Worm (Caenorhabditis elegans) whole organism, L1 larva: ENCODE data around the gene ras-2.

Experiments used
- ama-1 ChIP-seq: fragments of 150-350 bp; optimal IDR thresholded peaks from 2 replicates; lab custom pipeline; 2014
- egl-13 ChIP-seq: sonication (generic microtip); optimal IDR thresholded peaks from 2 replicates; lab custom pipeline; 2016; ENCODE audit warnings: missing genotype, missing genetic modification reagents, missing genetic modification characterization, missing compliant biosample characterization
- fos-1 ChIP-seq: fragments of 150-350 bp; optimal IDR thresholded peaks from 2 replicates; lab custom pipeline; 2014; ENCODE audit warnings: missing biosample characterization, missing genetic modification characterization
- lin-13 ChIP-seq: fragments of 150-350 bp; optimal IDR thresholded peaks from 2 replicates; lab custom pipeline; 2014; ENCODE audit warnings: missing biosample characterization, missing genetic modification reagents, missing genetic modification characterization
- lin-15B ChIP-seq: fragments of 150-350 bp; sonication (generic microtip); optimal IDR thresholded peaks from 3 replicates; lab custom pipeline; 2014; ENCODE audit warnings: missing biosample characterization, missing genetic modification characterization
- nhr-12 ChIP-seq: sonication (generic microtip); optimal IDR thresholded peaks from 2 replicates; lab custom pipeline; 2017; ENCODE audit warnings: missing biosample characterization, missing genetic modification characterization
- nhr-237 ChIP-seq: fragments of 150-350 bp; optimal IDR thresholded peaks from 2 replicates; lab custom pipeline; 2014; ENCODE audit warnings: missing biosample characterization, missing genetic modification characterization
- nhr-76 ChIP-seq: sonication (generic microtip); optimal IDR thresholded peaks from 2 replicates; lab custom pipeline; 2017; ENCODE audit warnings: missing biosample characterization, missing genetic modification characterization
- skn-1 ChIP-seq: fragments of 150-350 bp; optimal IDR thresholded peaks from 2 replicates; lab custom pipeline; 2014; ENCODE audit warnings: missing biosample characterization, missing genetic modification characterization
- unc-62 ChIP-seq: fragments of 150-350 bp; optimal IDR thresholded peaks from 2 replicates; lab custom pipeline; 2014; ENCODE audit warnings: missing biosample characterization, missing genetic modification reagents, missing genetic modification characterization
- ztf-11 ChIP-seq, 2 experiments: sonication (generic microtip); optimal IDR thresholded peaks; 2 replicates each; lab custom pipeline; 2016 to 2017; ENCODE audit warnings: missing genetic modification characterization in 2 of 2, missing biosample characterization in 1 of 2, missing compliant biosample characterization in 1 of 2

- no peak for TF ChIP-seq nhr-76 (tag; lab: Kevin White, UChicago)
- TF ChIP-seq skn-1 (tag; lab: Kevin White, UChicago) = no peak
- no peak for TF ChIP-seq unc-62 (GFP tag; lab: Kevin White, UChicago)
- TF ChIP-seq egl-13 (tag; lab: Kevin White, UChicago) = no peak
- no peak for TF ChIP-seq ztf-11 (tag; optimal IDR thresholded peaks at IDR 0.05; lab: Kevin White, UChicago)
- TF ChIP-seq nhr-12 = no peak
- no peak for TF ChIP-seq lin-15B (tag; lab: Kevin White, UChicago)
- no peak for TF ChIP-seq ama-1 (lab: Kevin White, UChicago)
- no peak for TF ChIP-seq nhr-237 (tag; lab: Kevin White, UChicago)
- no peak for TF ChIP-seq lin-13
- no peak for TF ChIP-seq fos-1 (tag; lab: Kevin White, UChicago)
Measured at ce11 chrIII:4740820-4741219, 945 bp upstream of the ras-2 start.
